Worm (Caenorhabditis elegans): ENCODE measurements around the gene unc-2.

The unc-2 gene

DNA sequence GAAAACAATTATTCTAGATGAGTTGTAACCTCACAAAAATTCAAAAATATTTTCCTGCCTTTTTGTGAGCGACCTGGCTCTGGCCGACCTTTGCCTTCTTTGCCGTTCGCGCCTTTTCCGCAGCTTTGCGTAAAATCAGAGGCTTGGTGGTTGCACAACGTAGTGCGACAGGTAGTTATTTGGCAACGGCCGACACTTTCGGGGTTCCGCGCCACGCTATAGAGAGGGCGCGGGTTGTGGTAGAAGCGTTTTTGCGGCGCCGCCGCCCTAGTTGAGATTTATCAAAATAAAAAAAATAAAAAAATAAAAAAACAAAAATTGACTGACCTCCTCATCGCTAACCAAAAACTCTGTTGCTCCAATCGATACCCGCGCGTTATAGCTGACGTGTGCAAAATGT is 99.5 kb downstream of the unc-2 start:
- TF ChIP-seq ceh-83 (GFP tag; optimal IDR thresholded peaks at IDR 0.05) (no peak), lsy-2 (tag; optimal IDR thresholded peaks at IDR 0.05) (no peak), lin-13 (tag; optimal IDR thresholded peaks at IDR 0.05) (no peak), ztf-11 (tag; optimal IDR thresholded peaks at IDR 0.05) (no peak), pha-4 (tag; optimal IDR thresholded peaks at IDR 0.05) (no peak), ham-2 (GFP tag; optimal IDR thresholded peaks at IDR 0.05) (no peak), sptf-1 (tag; optimal IDR thresholded peaks at IDR 0.05) (no peak), ceh-43 (GFP tag; optimal IDR thresholded peaks at IDR 0.05) (no peak), unc-120 (tag; optimal IDR thresholded peaks at IDR 0.05; ENCODE audit: poor library complexity, severe bottlenecking) (no peak), nhr-12 (tag; optimal IDR thresholded peaks at IDR 0.05) (no peak), zip-8 (tag; optimal IDR thresholded peaks at IDR 0.05) (no peak), bed-3 (GFP tag; optimal IDR thresholded peaks at IDR 0.05) (no peak), M03D4.4 (tag; optimal IDR thresholded peaks at IDR 0.05) (no peak), mep-1 (tag; optimal IDR thresholded peaks at IDR 0.05) (no peak), elt-1 (tag; optimal IDR thresholded peaks at IDR 0.05; ENCODE audit: borderline replicate concordance, insufficient read depth) (no peak), lin-32 (GFP tag; optimal IDR thresholded peaks at IDR 0.05) (no peak), nhr-28 (tag; optimal IDR thresholded peaks at IDR 0.05) (no peak), snpc-4 (tag; optimal IDR thresholded peaks at IDR 0.05) (no peak)
